Worm (Caenorhabditis elegans) whole organism, mixed stage, embryonic: ENCODE results near the gene mett-10.

Experiments
- M03D4.4 ChIP-seq: sonication (generic microtip); optimal IDR thresholded peaks from 2 replicates; lab custom pipeline; 2017; ENCODE audit warnings: mild to moderate bottlenecking, missing genetic modification characterization, missing compliant biosample characterization
- bed-3 ChIP-seq: fragments of 200-800 bp; sonication (Bioruptor generic); optimal IDR thresholded peaks from 3 replicates; lab custom pipeline; 2018; ENCODE audit warnings: mild to moderate bottlenecking, missing genetic modification characterization, moderate library complexity, missing compliant biosample characterization
- blmp-1 ChIP-seq: fragments of 150-350 bp; optimal IDR thresholded peaks from 2 replicates; lab custom pipeline; 2014; ENCODE audit warnings: missing biosample characterization, missing genetic modification characterization
- ceh-39 ChIP-seq: fragments of 150-350 bp; optimal IDR thresholded peaks from 2 replicates; lab custom pipeline; 2014; ENCODE audit warnings: missing biosample characterization, missing genetic modification characterization
- ceh-43 ChIP-seq: fragments of 200-800 bp; sonication (Bioruptor generic); optimal IDR thresholded peaks from 2 replicates; lab custom pipeline; 2018; ENCODE audit warnings: mild to moderate bottlenecking, missing genetic modification characterization, moderate library complexity, missing compliant biosample characterization
- ceh-83 ChIP-seq: fragments of 200-800 bp; sonication (Bioruptor generic); optimal IDR thresholded peaks from 2 replicates; lab custom pipeline; 2018; ENCODE audit warnings: mild to moderate bottlenecking, missing genetic modification characterization, missing compliant biosample characterization
- ces-1 ChIP-seq: fragments of 150-350 bp; optimal IDR thresholded peaks from 2 replicates; lab custom pipeline; 2014; ENCODE audit warnings: missing biosample characterization, missing genetic modification reagents, missing genetic modification characterization
- cnd-1 ChIP-seq: fragments of 200-800 bp; sonication (Bioruptor generic); optimal IDR thresholded peaks from 2 replicates; lab custom pipeline; 2018; ENCODE audit warnings: mild to moderate bottlenecking, missing genetic modification characterization, missing compliant biosample characterization
- drap-1 ChIP-seq: fragments of 200-800 bp; sonication (Bioruptor generic); optimal IDR thresholded peaks from 3 replicates; lab custom pipeline; 2018; ENCODE audit warnings: mild to moderate bottlenecking, missing genetic modification characterization, missing compliant biosample characterization
- elt-1 ChIP-seq: sonication (generic microtip); optimal IDR thresholded peaks from 2 replicates; lab custom pipeline; 2017; ENCODE audit warnings: missing genetic modification characterization, mild to moderate bottlenecking, missing compliant biosample characterization, antibody characterized with exemption, moderate library complexity, borderline replicate concordance; ENCODE audit not compliant: insufficient read depth
- elt-3 ChIP-seq: fragments of 150-350 bp; optimal IDR thresholded peaks from 2 replicates; lab custom pipeline; 2014; ENCODE audit warnings: missing biosample characterization, missing genetic modification characterization
- flh-1 ChIP-seq: fragments of 200-800 bp; sonication (Bioruptor generic); optimal IDR thresholded peaks from 2 replicates; lab custom pipeline; 2018; ENCODE audit warnings: mild to moderate bottlenecking, missing genetic modification characterization, moderate library complexity, missing compliant biosample characterization
- ham-2 ChIP-seq: fragments of 200-800 bp; sonication (Bioruptor generic); optimal IDR thresholded peaks from 2 replicates; lab custom pipeline; 2018; ENCODE audit warnings: mild to moderate bottlenecking, missing genetic modification characterization, missing compliant biosample characterization
- hlh-1 ChIP-seq: fragments of 150-350 bp; optimal IDR thresholded peaks from 2 replicates; lab custom pipeline; 2014; ENCODE audit warnings: missing biosample characterization, missing genetic modification reagents, missing genetic modification characterization
- lin-13 ChIP-seq: fragments of 150-350 bp; optimal IDR thresholded peaks from 2 replicates; lab custom pipeline; 2014; ENCODE audit warnings: missing biosample characterization, missing genetic modification characterization
- lin-32 ChIP-seq: fragments of 200-800 bp; sonication (Bioruptor generic); optimal IDR thresholded peaks from 2 replicates; lab custom pipeline; 2018; ENCODE audit warnings: mild to moderate bottlenecking, missing genetic modification characterization, missing compliant biosample characterization
- lsy-2 ChIP-seq: fragments of 150-350 bp; optimal IDR thresholded peaks from 2 replicates; lab custom pipeline; 2014; ENCODE audit warnings: missing biosample characterization, missing genetic modification characterization
- mab-5 ChIP-seq: fragments of 150-350 bp; optimal IDR thresholded peaks from 2 replicates; lab custom pipeline; 2014; ENCODE audit warnings: missing biosample characterization, missing genetic modification characterization
- mep-1 ChIP-seq: fragments of 150-350 bp; optimal IDR thresholded peaks from 2 replicates; lab custom pipeline; 2017; ENCODE audit warnings: missing biosample characterization, missing genetic modification reagents, missing genetic modification characterization, inconsistent platforms
- mls-2 ChIP-seq: sonication (generic microtip); optimal IDR thresholded peaks from 2 replicates; lab custom pipeline; 2016; ENCODE audit warnings: mild to moderate bottlenecking, missing genetic modification characterization, moderate library complexity, missing compliant biosample characterization
- nhr-12 ChIP-seq: fragments of 150-350 bp; optimal IDR thresholded peaks from 2 replicates; lab custom pipeline; 2014; ENCODE audit warnings: missing biosample characterization, missing genetic modification characterization
- nhr-2 ChIP-seq: fragments of 150-350 bp; optimal IDR thresholded peaks from 2 replicates; lab custom pipeline; 2014; ENCODE audit warnings: missing biosample characterization, missing genetic modification characterization
- nhr-237 ChIP-seq: fragments of 150-350 bp; optimal IDR thresholded peaks from 2 replicates; lab custom pipeline; 2014; ENCODE audit warnings: missing biosample characterization, missing genetic modification characterization
- nhr-28 ChIP-seq: fragments of 150-350 bp; optimal IDR thresholded peaks from 2 replicates; lab custom pipeline; 2014; ENCODE audit warnings: missing biosample characterization, missing genetic modification characterization
- nhr-76 ChIP-seq: sonication (generic microtip); optimal IDR thresholded peaks from 2 replicates; lab custom pipeline; 2017; ENCODE audit warnings: missing biosample characterization, missing genetic modification characterization
- pha-4 ChIP-seq: fragments of 150-350 bp; optimal IDR thresholded peaks from 2 replicates; lab custom pipeline; 2018; ENCODE audit warnings: missing biosample characterization, missing genetic modification reagents, missing genetic modification characterization
- sem-2 ChIP-seq: fragments of 200-800 bp; sonication (Bioruptor generic); optimal IDR thresholded peaks from 2 replicates; lab custom pipeline; 2018; ENCODE audit warnings: mild to moderate bottlenecking, missing genetic modification characterization, missing compliant biosample characterization
- snpc-4 ChIP-seq: fragments of 150-350 bp; optimal IDR thresholded peaks from 2 replicates; lab custom pipeline; 2014; ENCODE audit warnings: missing biosample characterization, missing genetic modification characterization
- sptf-1 ChIP-seq: sonication (generic microtip); optimal IDR thresholded peaks from 2 replicates; lab custom pipeline; 2017; ENCODE audit warnings: mild to moderate bottlenecking, missing genetic modification characterization, moderate library complexity, missing compliant biosample characterization
- tbx-8 ChIP-seq: fragments of 200-800 bp; sonication (Bioruptor generic); optimal IDR thresholded peaks from 2 replicates; lab custom pipeline; 2018; ENCODE audit warnings: mild to moderate bottlenecking, missing genetic modification characterization, moderate library complexity, missing compliant biosample characterization
- unc-120 ChIP-seq: sonication (generic microtip); optimal IDR thresholded peaks from 2 replicates; lab custom pipeline; 2017; ENCODE audit warnings: missing genetic modification characterization, missing compliant biosample characterization; ENCODE audit not compliant: poor library complexity, severe bottlenecking
- unc-39 ChIP-seq: fragments of 150-350 bp; optimal IDR thresholded peaks from 2 replicates; lab custom pipeline; 2014; ENCODE audit warnings: missing biosample characterization, missing genetic modification characterization
- unc-62 ChIP-seq: fragments of 150-350 bp; optimal IDR thresholded peaks from 2 replicates; lab custom pipeline; 2014; ENCODE audit warnings: missing biosample characterization, missing genetic modification reagents, missing genetic modification characterization
- zip-8 ChIP-seq: fragments of 150-350 bp; optimal IDR thresholded peaks from 2 replicates; lab custom pipeline; 2014; ENCODE audit warnings: missing biosample characterization, missing genetic modification characterization
- ztf-11 ChIP-seq: fragments of 150-350 bp; optimal IDR thresholded peaks from 2 replicates; lab custom pipeline; 2014; ENCODE audit warnings: missing biosample characterization, missing genetic modification characterization

mett-10 gene

ce11 chrIII:10123586-10124233 lies 8.9 kb downstream of the mett-10 start, which contains the start of gene ttll-4:
TSS of gene ttll-4 (plus strand) at chrIII:10124183.
- TF ChIP-seq nhr-28: no peak
- TF ChIP-seq sptf-1 (tag; lab: Kevin White, UChicago): peak; percentile 68
- TF ChIP-seq sem-2: no peak
- TF ChIP-seq mep-1 (tag; lab: Kevin White, UChicago): peak; percentile 60
- no peak for TF ChIP-seq nhr-12 (tag; lab: Kevin White, UChicago)
- no peak for TF ChIP-seq zip-8 (tag; lab: Kevin White, UChicago)
- no peak for TF ChIP-seq ceh-39 (tag; lab: Kevin White, UChicago)
- TF ChIP-seq mab-5 (tag; lab: Kevin White, UChicago): no peak
- peak; percentile 21 for TF ChIP-seq drap-1
- no peak for TF ChIP-seq ceh-83
- TF ChIP-seq elt-1 (tag; lab: Kevin White, UChicago): no peak
- TF ChIP-seq nhr-76 (tag; lab: Kevin White, UChicago): no peak
- TF ChIP-seq ztf-11 (tag; lab: Kevin White, UChicago): no peak
- TF ChIP-seq flh-1 (GFP tag; lab: Kevin White, UChicago): no peak
- no peak for TF ChIP-seq unc-39 (tag; lab: Kevin White, UChicago)
- no peak for TF ChIP-seq unc-62 (GFP tag; lab: Kevin White, UChicago)
- peak; percentile 22 for TF ChIP-seq unc-120
- TF ChIP-seq M03D4.4: peak; percentile 48
- TF ChIP-seq ham-2 (GFP tag; lab: Kevin White, UChicago): no peak
- TF ChIP-seq tbx-8: no peak
- TF ChIP-seq nhr-2: no peak
- peak; percentile 10 for TF ChIP-seq cnd-1 (tag; lab: Kevin White, UChicago)
- no peak for TF ChIP-seq bed-3
- peak; percentile 24 for TF ChIP-seq lin-32 (GFP tag; lab: Kevin White, UChicago)
- TF ChIP-seq blmp-1 (tag; lab: Kevin White, UChicago): no peak
- peak; percentile 79 for TF ChIP-seq ces-1 (GFP tag; lab: Kevin White, UChicago)
- no peak for TF ChIP-seq hlh-1 (tag; lab: Kevin White, UChicago)
- TF ChIP-seq lin-13 (tag; lab: Kevin White, UChicago): peak; percentile 65
- peak; percentile 38 for TF ChIP-seq mls-2 (tag; lab: Kevin White, UChicago)
- TF ChIP-seq snpc-4: no peak
- TF ChIP-seq pha-4 (tag; lab: Kevin White, UChicago): no peak
- no peak for TF ChIP-seq nhr-237 (tag; lab: Kevin White, UChicago)
- no peak for TF ChIP-seq ceh-43
- TF ChIP-seq elt-3 (tag; lab: Kevin White, UChicago): no peak
- peak; percentile 14 for TF ChIP-seq lsy-2 (tag; lab: Kevin White, UChicago)

- TF ChIP-seq ceh-43: no peak
- TF ChIP-seq mep-1 (tag; lab: Kevin White, UChicago): no peak
- TF ChIP-seq tbx-8: no peak
- no peak for TF ChIP-seq ztf-11 (tag; lab: Kevin White, UChicago)
- TF ChIP-seq snpc-4: no peak
- no peak for TF ChIP-seq bed-3
- no peak for TF ChIP-seq mls-2 (tag; lab: Kevin White, UChicago)
These were observed 11.5 kb downstream of the mett-10 start for ce11 chrIII:10126375-10126774.

ce11 chrIII:10132495-10133450 lies 17.9 kb downstream of the mett-10 start:
- TF ChIP-seq unc-120: no peak
- TF ChIP-seq sptf-1 (tag; lab: Kevin White, UChicago): no peak
- TF ChIP-seq lin-32 (GFP tag; lab: Kevin White, UChicago): no peak
- TF ChIP-seq lin-13 (tag; lab: Kevin White, UChicago): no peak
- TF ChIP-seq sem-2: no peak
- no peak for TF ChIP-seq mep-1 (tag; lab: Kevin White, UChicago)
- TF ChIP-seq ham-2 (GFP tag; lab: Kevin White, UChicago): no peak
- no peak for TF ChIP-seq tbx-8
- TF ChIP-seq elt-3 (tag; lab: Kevin White, UChicago): no peak
- no peak for TF ChIP-seq mab-5 (tag; lab: Kevin White, UChicago)
- no peak for TF ChIP-seq ces-1 (GFP tag; lab: Kevin White, UChicago)
- TF ChIP-seq blmp-1 (tag; lab: Kevin White, UChicago): no peak
- TF ChIP-seq mls-2 (tag; lab: Kevin White, UChicago): no peak
